Worm (Caenorhabditis elegans): ENCODE measurements around the gene ucr-2.2.

ce11 chrX:15222789-15223188 lies 49.1 kb downstream of the ucr-2.2 start:
- TF ChIP-seq lsy-2 (tag; optimal IDR thresholded peaks at IDR 0.05) (no peak), unc-39 (tag; optimal IDR thresholded peaks at IDR 0.05) (no peak), hlh-1 (tag; optimal IDR thresholded peaks at IDR 0.05) (no peak), lin-13 (tag; optimal IDR thresholded peaks at IDR 0.05) (no peak), ztf-11 (tag; optimal IDR thresholded peaks at IDR 0.05) (no peak), sptf-1 (tag; optimal IDR thresholded peaks at IDR 0.05) (no peak), tbx-8 (GFP tag; optimal IDR thresholded peaks at IDR 0.05) (no peak)

All from whole organism, mixed stage, embryonic.